Fruit fly (Drosophila melanogaster) whole organism, adult: ENCODE data around the gene Usp10.

ENCODE experiments used
- CG11617 ChIP-seq: fragments of 200-800 bp; sonication (Bioruptor generic); optimal IDR thresholded peaks from 2 replicates; lab custom pipeline; 2017; ENCODE audit warnings: mild to moderate bottlenecking, missing biosample characterization, missing genetic modification reagents, missing genetic modification characterization
- CG12768 ChIP-seq: fragments of 200-800 bp; sonication (Bioruptor generic); optimal IDR thresholded peaks from 2 replicates; lab custom pipeline; 2017; ENCODE audit warnings: missing biosample characterization, missing genetic modification characterization, mild to moderate bottlenecking, moderate library complexity, missing genetic modification reagents
- CG14711 ChIP-seq: fragments of 200-800 bp; sonication (Bioruptor generic); optimal IDR thresholded peaks from 2 replicates; lab custom pipeline; 2018; ENCODE audit warnings: missing biosample characterization, mild to moderate bottlenecking, missing genetic modification characterization, moderate library complexity
- CG1620 ChIP-seq: fragments of 200-800 bp; sonication (Bioruptor generic); optimal IDR thresholded peaks from 2 replicates; lab custom pipeline; 2016; ENCODE audit warnings: missing biosample characterization, missing genetic modification characterization
- CG33017 ChIP-seq: fragments of 200-800 bp; sonication (Bioruptor generic); optimal IDR thresholded peaks from 2 replicates; lab custom pipeline; 2018; ENCODE audit warnings: missing biosample characterization, mild to moderate bottlenecking, missing genetic modification characterization, moderate library complexity
- CG5204 ChIP-seq: fragments of 200-800 bp; sonication (Bioruptor generic); optimal IDR thresholded peaks from 2 replicates; lab custom pipeline; 2016; ENCODE audit warnings: missing biosample characterization, missing genetic modification characterization
- CG7045 ChIP-seq: fragments of 200-800 bp; sonication (Bioruptor generic); optimal IDR thresholded peaks from 2 replicates; lab custom pipeline; 2017; ENCODE audit warnings: missing biosample characterization, mild to moderate bottlenecking, missing genetic modification characterization
- CG7101 ChIP-seq: fragments of 200-800 bp; sonication (Bioruptor generic); optimal IDR thresholded peaks from 2 replicates; lab custom pipeline; 2018; ENCODE audit warnings: missing biosample characterization, mild to moderate bottlenecking, missing genetic modification characterization, moderate library complexity
- Clk ChIP-seq: fragments of 200-800 bp; sonication (Bioruptor generic); optimal IDR thresholded peaks from 2 replicates; lab custom pipeline; 2017; ENCODE audit warnings: missing biosample characterization, missing genetic modification characterization
- Crg-1 ChIP-seq: fragments of 200-800 bp; sonication (Bioruptor generic); optimal IDR thresholded peaks from 2 replicates; lab custom pipeline; 2016; ENCODE audit warnings: missing biosample characterization, missing genetic modification characterization
- Hr96 ChIP-seq: fragments of 200-800 bp; sonication (Bioruptor generic); optimal IDR thresholded peaks from 2 replicates; lab custom pipeline; 2016; ENCODE audit warnings: missing biosample characterization, missing genetic modification characterization
- Mnt ChIP-seq: fragments of 200-800 bp; sonication (Bioruptor generic); optimal IDR thresholded peaks from 2 replicates; lab custom pipeline; 2016; ENCODE audit warnings: missing biosample characterization, mild to moderate bottlenecking, missing genetic modification characterization
- bab1 ChIP-seq: fragments of 200-800 bp; sonication (Bioruptor generic); optimal IDR thresholded peaks from 3 replicates; lab custom pipeline; 2019; ENCODE audit warnings: missing biosample characterization, mild to moderate bottlenecking, missing genetic modification characterization, moderate library complexity
- cic ChIP-seq: fragments of 200-800 bp; sonication (Bioruptor generic); optimal IDR thresholded peaks from 2 replicates; lab custom pipeline; 2017; ENCODE audit warnings: missing biosample characterization, mild to moderate bottlenecking, missing genetic modification characterization, moderate library complexity
- cnc ChIP-seq, 2 experiments: fragments of >200 bp; optimal IDR thresholded peaks; 2 replicates each; lab custom pipeline; 2017
- kay ChIP-seq: fragments of 200-800 bp; sonication (Bioruptor generic); peaks from one replicate; lab custom pipeline; 2016; ENCODE audit warnings: missing biosample characterization, missing genetic modification characterization, borderline replicate concordance
- ovo ChIP-seq: fragments of 200-800 bp; sonication (Bioruptor generic); optimal IDR thresholded peaks from 2 replicates; lab custom pipeline; 2016; ENCODE audit warnings: missing biosample characterization, missing genetic modification characterization
- pad ChIP-seq: fragments of 200-800 bp; sonication (Bioruptor generic); optimal IDR thresholded peaks from 3 replicates; lab custom pipeline; 2017; ENCODE audit warnings: missing biosample characterization, missing genetic modification characterization, mild to moderate bottlenecking, moderate library complexity, missing genetic modification reagents
- tj ChIP-seq: fragments of 200-800 bp; sonication (Bioruptor generic); optimal IDR thresholded peaks from 3 replicates; lab custom pipeline; 2017; ENCODE audit warnings: missing biosample characterization, mild to moderate bottlenecking, missing genetic modification characterization, moderate library complexity
- toe ChIP-seq: fragments of 200-800 bp; sonication (Bioruptor generic); optimal IDR thresholded peaks from 2 replicates; lab custom pipeline; 2016; ENCODE audit warnings: missing biosample characterization, missing genetic modification characterization

The Usp10 gene

dm6 chr3L:835455-836034 lies 36.2 kb upstream of the Usp10 start, which contains the start of gene CG42554:
TSS of gene CG42554 (plus strand) at chr3L:835683.
- peak; percentile 6 for TF ChIP-seq bab1
- TF ChIP-seq CG14711 = peak; percentile 55
- TF ChIP-seq CG5204 (GFP tag; lab: Kevin White, UChicago) = no peak

- TF ChIP-seq kay (GFP tag; lab: Kevin White, UChicago) (no peak), ovo (GFP tag; lab: Kevin White, UChicago) (peak; percentile 84), CG33017 (tag; lab: Kevin White, UChicago) (peak; percentile 83), CG1620 (GFP tag; lab: Kevin White, UChicago) (peak; percentile 88), cic (peak; percentile 79), CG7045 (GFP tag; lab: Kevin White, UChicago) (peak; percentile 90), Clk (GFP tag; lab: Kevin White, UChicago) (peak; percentile 77), cnc (optimal IDR thresholded peaks at IDR 0.05; lab: Kevin White, UChicago) (no peak), bab1 (peak; percentile 95), CG12768 (GFP tag; lab: Kevin White, UChicago) (peak; percentile 90), toe (GFP tag; lab: Kevin White, UChicago) (peak; percentile 91), pad (peak; percentile 76), tj (GFP tag; lab: Kevin White, UChicago) (peak; percentile 80), Mnt (GFP tag; lab: Kevin White, UChicago) (peak; percentile 97), CG11617 (GFP tag; lab: Kevin White, UChicago) (peak; percentile 91), Hr96 (GFP tag; lab: Kevin White, UChicago) (peak; percentile 91), Crg-1 (GFP tag; lab: Kevin White, UChicago) (peak; percentile 89), CG7101 (tag; lab: Kevin White, UChicago) (peak; percentile 89), CG14711 (peak; percentile 100), CG5204 (GFP tag; lab: Kevin White, UChicago) (no peak)
These were observed 34.0 kb upstream of the Usp10 start, which contains the start of the genes CG13901 and CG13887 for dm6 chr3L:837552-838187. TSS of gene CG13901 (minus strand) at chr3L:837821. TSS of gene CG13887 (plus strand) at chr3L:837861.

dm6 chr3L:841260-841659 lies 30.4 kb upstream of the Usp10 start, which contains the start of the genes JMJD5 and Gr61a:
TSS of gene JMJD5 (minus strand) at chr3L:841360.
TSS of gene Gr61a (plus strand) at chr3L:841451.
- no peak for TF ChIP-seq pad
- no peak for TF ChIP-seq Mnt (GFP tag; lab: Kevin White, UChicago)
- TF ChIP-seq CG7101 (tag; lab: Kevin White, UChicago) = no peak
- TF ChIP-seq CG5204 (GFP tag; lab: Kevin White, UChicago) = no peak
- TF ChIP-seq Crg-1 (GFP tag; lab: Kevin White, UChicago) = no peak
- TF ChIP-seq ovo (GFP tag; lab: Kevin White, UChicago) = no peak
- TF ChIP-seq CG11617 (GFP tag; lab: Kevin White, UChicago) = no peak
- no peak for TF ChIP-seq kay (GFP tag; lab: Kevin White, UChicago)
- no peak for TF ChIP-seq bab1
- TF ChIP-seq toe (GFP tag; lab: Kevin White, UChicago) = no peak
- TF ChIP-seq Hr96 (GFP tag; lab: Kevin White, UChicago) = no peak
- no peak for TF ChIP-seq Clk (GFP tag; lab: Kevin White, UChicago)
- no peak for TF ChIP-seq CG1620 (GFP tag; lab: Kevin White, UChicago)
- no peak for TF ChIP-seq CG33017 (tag; lab: Kevin White, UChicago)
- TF ChIP-seq CG12768 (GFP tag; lab: Kevin White, UChicago) = no peak

dm6 chr3L:843626-844025 lies 28.1 kb upstream of the Usp10 start, which contains the start of gene Cep290:
TSS of gene Cep290 (plus strand) at chr3L:843926.
- no peak for TF ChIP-seq Mnt (GFP tag; lab: Kevin White, UChicago)
- no peak for TF ChIP-seq ovo (GFP tag; lab: Kevin White, UChicago)
- no peak for TF ChIP-seq bab1
- TF ChIP-seq CG5204 (GFP tag; lab: Kevin White, UChicago) = no peak
- TF ChIP-seq CG1620 (GFP tag; lab: Kevin White, UChicago) = no peak
- TF ChIP-seq Hr96 (GFP tag; lab: Kevin White, UChicago) = no peak
- TF ChIP-seq tj (GFP tag; lab: Kevin White, UChicago) = no peak
- no peak for TF ChIP-seq cic
- no peak for TF ChIP-seq kay (GFP tag; lab: Kevin White, UChicago)
- TF ChIP-seq CG7045 (GFP tag; lab: Kevin White, UChicago) = no peak
- TF ChIP-seq Crg-1 (GFP tag; lab: Kevin White, UChicago) = no peak
- no peak for TF ChIP-seq cnc (optimal IDR thresholded peaks at IDR 0.05; lab: Kevin White, UChicago)
- TF ChIP-seq CG11617 (GFP tag; lab: Kevin White, UChicago) = no peak

- TF ChIP-seq ovo (GFP tag; lab: Kevin White, UChicago) (peak; percentile 52), toe (GFP tag; lab: Kevin White, UChicago) (peak; percentile 92), Hr96 (GFP tag; lab: Kevin White, UChicago) (peak; percentile 78), Clk (GFP tag; lab: Kevin White, UChicago) (no peak), Mnt (GFP tag; lab: Kevin White, UChicago) (peak; percentile 48), CG14711 (peak; percentile 71), bab1 (peak; percentile 65), cic (no peak), Crg-1 (GFP tag; lab: Kevin White, UChicago) (peak; percentile 24), pad (peak; percentile 14), tj (GFP tag; lab: Kevin White, UChicago) (peak; percentile 31), CG5204 (GFP tag; lab: Kevin White, UChicago) (peak; percentile 74), kay (GFP tag; lab: Kevin White, UChicago) (peak; percentile 77), CG11617 (GFP tag; lab: Kevin White, UChicago) (peak; percentile 49), CG1620 (GFP tag; lab: Kevin White, UChicago) (peak; percentile 73), CG7101 (tag; lab: Kevin White, UChicago) (peak; percentile 38), CG7045 (GFP tag; lab: Kevin White, UChicago) (no peak), CG33017 (tag; lab: Kevin White, UChicago) (peak; percentile 13), CG12768 (GFP tag; lab: Kevin White, UChicago) (peak; percentile 56), cnc (optimal IDR thresholded peaks at IDR 0.05; lab: Kevin White, UChicago) (no peak)
These were observed 20.6 kb upstream of the Usp10 start, which contains the start of gene Dci for dm6 chr3L:851061-851460. TSS of gene Dci (plus strand) at chr3L:851346.
